Worm (Caenorhabditis elegans) whole organism, L4 larva: Measurements from ENCODE around the gene T26C12.2.

Experiments
- D1046.2 ChIP-seq: fragments of 200-800 bp; sonication (Bioruptor generic); IDR thresholded peaks from 2 replicates; pipeline ENCODE4 v1.3.6; 2022; ENCODE audit warnings: missing genetic modification characterization, missing compliant biosample characterization
- F26F4.8 ChIP-seq: fragments of 200-800 bp; sonication (Bioruptor generic); conservative IDR thresholded peaks from 2 replicates; pipeline ENCODE4 v1.3.6; 2022; ENCODE audit warnings: missing genetic modification characterization, missing compliant biosample characterization
- F44E2.7 ChIP-seq: fragments of 200-800 bp; sonication (Bioruptor generic); IDR thresholded peaks from 2 replicates; pipeline ENCODE4 v2.1.2; 2022; ENCODE audit warnings: missing genetic modification characterization, missing compliant biosample characterization
- T20F7.1 ChIP-seq: fragments of 200-800 bp; sonication (Bioruptor generic); optimal IDR thresholded peaks from 2 replicates; lab custom pipeline; 2018; ENCODE audit warnings: mild to moderate bottlenecking, missing genetic modification characterization, missing compliant biosample characterization
- ZK337.2 ChIP-seq: fragments of 200-800 bp; sonication (Bioruptor generic); IDR thresholded peaks from 2 replicates; pipeline ENCODE4 v1.3.6; 2022; ENCODE audit warnings: missing genetic modification reagents, missing genetic modification characterization, missing compliant biosample characterization
- ama-1 ChIP-seq: fragments of 150-350 bp; optimal IDR thresholded peaks from 2 replicates; lab custom pipeline; 2014; ENCODE audit warnings: inconsistent platforms, mixed read lengths
- arid-1 ChIP-seq: fragments of 200-800 bp; sonication (Bioruptor generic); conservative IDR thresholded peaks from 2 replicates; pipeline ENCODE4 v1.3.6; 2022; ENCODE audit warnings: missing genetic modification reagents, missing genetic modification characterization, missing compliant biosample characterization
- ceh-20 ChIP-seq: fragments of 200-800 bp; sonication (Bioruptor generic); IDR thresholded peaks from 2 replicates; pipeline ENCODE4 v1.3.6; 2022; ENCODE audit warnings: missing genetic modification reagents, missing genetic modification characterization, missing compliant biosample characterization
- ceh-28 ChIP-seq: fragments of 150-350 bp; optimal IDR thresholded peaks from 2 replicates; lab custom pipeline; 2014; ENCODE audit warnings: missing biosample characterization, missing genetic modification reagents, missing genetic modification characterization
- ceh-62 ChIP-seq: sonication (generic microtip); optimal IDR thresholded peaks from 2 replicates; lab custom pipeline; 2017; ENCODE audit warnings: missing biosample characterization, missing genetic modification characterization
- ces-1 ChIP-seq: fragments of 150-350 bp; sonication (generic microtip); optimal IDR thresholded peaks from 4 replicates; lab custom pipeline; 2014; ENCODE audit warnings: missing biosample characterization, missing genetic modification reagents, missing genetic modification characterization
- cey-2 ChIP-seq: sonication (generic microtip); optimal IDR thresholded peaks from 3 replicates; lab custom pipeline; 2017; ENCODE audit warnings: missing genetic modification characterization, mild to moderate bottlenecking, missing compliant biosample characterization, antibody characterized with exemption, borderline replicate concordance; ENCODE audit not compliant: insufficient read depth
- ctbp-1 ChIP-seq: fragments of 200-800 bp; sonication (Bioruptor generic); IDR thresholded peaks from 2 replicates; pipeline ENCODE4 v1.3.6; 2022; ENCODE audit warnings: missing genetic modification reagents, missing genetic modification characterization, missing compliant biosample characterization
- daf-12 ChIP-seq: fragments of 150-350 bp; optimal IDR thresholded peaks from 2 replicates; lab custom pipeline; 2014; ENCODE audit warnings: missing biosample characterization, missing genetic modification reagents, missing genetic modification characterization
- daf-16 ChIP-seq, 3 experiments: sonication (generic microtip); optimal IDR thresholded peaks; 2 replicates each; lab custom pipeline; 2016 to 2017; ENCODE audit warnings: missing genetic modification characterization in 3 of 3, missing genetic modification reagents in 3 of 3, mild to moderate bottlenecking in 2 of 3, missing compliant biosample characterization in 2 of 3, missing biosample characterization in 1 of 3, moderate library complexity in 1 of 3
- daf-8 ChIP-seq: fragments of 200-800 bp; sonication (Bioruptor generic); IDR thresholded peaks from 2 replicates; pipeline ENCODE4 v1.3.6; 2022; ENCODE audit warnings: missing genetic modification characterization, missing compliant biosample characterization
- fkh-10 ChIP-seq: fragments of 150-350 bp; optimal IDR thresholded peaks from 2 replicates; lab custom pipeline; 2014; ENCODE audit warnings: missing biosample characterization, missing genetic modification reagents, missing genetic modification characterization
- hif-1 ChIP-seq, 2 experiments: sonication (generic microtip); optimal IDR thresholded peaks; 2 replicates each; lab custom pipeline; 2016 to 2017; ENCODE audit warnings: missing compliant biosample characterization in 2 of 2, missing genetic modification characterization in 2 of 2, missing genetic modification reagents in 2 of 2, missing genotype in 2 of 2, mild to moderate bottlenecking in 1 of 2
- hlh-30 ChIP-seq: sonication (generic microtip); optimal IDR thresholded peaks from 2 replicates; lab custom pipeline; 2017; ENCODE audit warnings: antibody characterized with exemption, mild to moderate bottlenecking, missing genetic modification characterization, missing compliant biosample characterization; ENCODE audit not compliant: insufficient read depth
- hmg-1.1 ChIP-seq: fragments of 200-800 bp; sonication (Bioruptor generic); IDR thresholded peaks from 2 replicates; pipeline ENCODE4 v1.3.6; 2022; ENCODE audit warnings: missing genetic modification reagents, missing genetic modification characterization, missing compliant biosample characterization
- lim-7 ChIP-seq: fragments of 200-800 bp; sonication (Bioruptor generic); IDR thresholded peaks from 2 replicates; pipeline ENCODE4 v1.3.6; 2022; ENCODE audit warnings: missing genetic modification characterization, missing compliant biosample characterization
- lin-13 ChIP-seq: fragments of 150-350 bp; optimal IDR thresholded peaks from 2 replicates; lab custom pipeline; 2014; ENCODE audit warnings: missing biosample characterization, missing genetic modification reagents, missing genetic modification characterization
- lin-15B ChIP-seq: fragments of 150-350 bp; sonication (generic microtip); optimal IDR thresholded peaks from 3 replicates; lab custom pipeline; 2014; ENCODE audit warnings: missing biosample characterization, missing genetic modification characterization
- lin-29 ChIP-seq: fragments of 200-800 bp; sonication (Bioruptor generic); IDR thresholded peaks from 2 replicates; pipeline ENCODE4 v1.3.6; 2022; ENCODE audit warnings: missing genetic modification reagents, missing genetic modification characterization, missing compliant biosample characterization
- lin-39 ChIP-seq: fragments of 150-350 bp; optimal IDR thresholded peaks from 2 replicates; lab custom pipeline; 2014; ENCODE audit warnings: missing biosample characterization, missing genetic modification reagents, missing genetic modification characterization
- lsy-2 ChIP-seq, 2 experiments: fragments of 150-350 bp in 1 of 2; sonication (generic microtip) in 1 of 2; optimal IDR thresholded peaks; 2 replicates each; lab custom pipeline; 2014 to 2017; ENCODE audit warnings: missing biosample characterization in 2 of 2, missing genetic modification characterization in 2 of 2
- mdl-1 ChIP-seq, 2 experiments: fragments of 150-350 bp in 1 of 2; sonication (generic microtip) in 1 of 2; optimal IDR thresholded peaks; 2 replicates each; lab custom pipeline; 2014 to 2017; ENCODE audit warnings: missing biosample characterization in 2 of 2, missing genetic modification characterization in 2 of 2
- mdt-29 ChIP-seq: fragments of 200-800 bp; sonication (Bioruptor generic); IDR thresholded peaks from 2 replicates; pipeline ENCODE4 v1.3.6; 2022; ENCODE audit warnings: missing genetic modification reagents, missing genetic modification characterization, missing compliant biosample characterization
- mep-1 ChIP-seq: fragments of 150-350 bp; sonication (generic microtip); optimal IDR thresholded peaks from 3 replicates; lab custom pipeline; 2014; ENCODE audit warnings: missing biosample characterization, missing genetic modification characterization
- mxl-2 ChIP-seq: fragments of 200-800 bp; sonication (Bioruptor generic); conservative IDR thresholded peaks from 2 replicates; pipeline ENCODE4 v1.3.6; 2022; ENCODE audit warnings: missing genetic modification reagents, missing genetic modification characterization, missing compliant biosample characterization
- mxl-3 ChIP-seq: fragments of 200-800 bp; sonication (Bioruptor generic); optimal IDR thresholded peaks from 2 replicates; lab custom pipeline; 2018; ENCODE audit warnings: mild to moderate bottlenecking, missing genetic modification characterization, missing compliant biosample characterization
- nhr-10 ChIP-seq: fragments of 150-350 bp; optimal IDR thresholded peaks from 2 replicates; lab custom pipeline; 2014; ENCODE audit warnings: missing biosample characterization, missing genetic modification characterization
- nhr-237 ChIP-seq: sonication (generic microtip); optimal IDR thresholded peaks from 2 replicates; lab custom pipeline; 2017; ENCODE audit warnings: missing biosample characterization, missing genetic modification characterization
- nhr-25 ChIP-seq: sonication (generic microtip); optimal IDR thresholded peaks from 2 replicates; lab custom pipeline; 2017; ENCODE audit warnings: missing genetic modification characterization, mild to moderate bottlenecking, missing compliant biosample characterization, antibody characterized with exemption, moderate library complexity, borderline replicate concordance; ENCODE audit not compliant: insufficient read depth
- nhr-76 ChIP-seq: fragments of 150-350 bp; optimal IDR thresholded peaks from 2 replicates; lab custom pipeline; 2014; ENCODE audit warnings: missing biosample characterization, missing genetic modification characterization
- pha-4 ChIP-seq, 2 experiments: fragments of 150-350 bp in 1 of 2; fragments of 200-800 bp in 1 of 2; sonication (Bioruptor generic) in 1 of 2; IDR thresholded peaks in 1 of 2; optimal IDR thresholded peaks in 1 of 2; 2 replicates each; pipeline versions ENCODE4 v1.3.6 to Lab custom; 2014 to 2022; ENCODE audit warnings: missing genetic modification characterization in 2 of 2, missing genetic modification reagents in 2 of 2, missing biosample characterization in 1 of 2, missing compliant biosample characterization in 1 of 2
- pqm-1 ChIP-seq: sonication (generic microtip); optimal IDR thresholded peaks from 2 replicates; lab custom pipeline; 2017; ENCODE audit warnings: missing biosample characterization, missing genetic modification characterization
- rbr-2 ChIP-seq: sonication (generic microtip); optimal IDR thresholded peaks from 2 replicates; lab custom pipeline; 2016; ENCODE audit warnings: missing genotype, missing genetic modification characterization, missing compliant biosample characterization
- skn-1 ChIP-seq: fragments of 150-350 bp; optimal IDR thresholded peaks from 2 replicates; lab custom pipeline; 2014; ENCODE audit warnings: missing biosample characterization, missing genetic modification characterization
- snpc-1.2 ChIP-seq: fragments of 200-800 bp; sonication (Bioruptor generic); IDR thresholded peaks from 2 replicates; pipeline ENCODE4 v1.3.6; 2022; ENCODE audit warnings: missing genetic modification reagents, missing genetic modification characterization, missing compliant biosample characterization
- spr-1 ChIP-seq: sonication (generic microtip); optimal IDR thresholded peaks from 2 replicates; lab custom pipeline; 2016; ENCODE audit warnings: mild to moderate bottlenecking, missing genetic modification characterization, missing compliant biosample characterization
- tra-1 ChIP-seq: fragments of 200-800 bp; sonication (Bioruptor generic); IDR thresholded peaks from 2 replicates; pipeline ENCODE4 v1.3.6; 2022; ENCODE audit warnings: missing genetic modification reagents, missing genetic modification characterization, missing compliant biosample characterization
- unc-130 ChIP-seq: sonication (generic microtip); optimal IDR thresholded peaks from 2 replicates; lab custom pipeline; 2016; ENCODE audit warnings: missing genetic modification reagents, missing genetic modification characterization, missing compliant biosample characterization
- unc-39 ChIP-seq: sonication (generic microtip); optimal IDR thresholded peaks from 2 replicates; lab custom pipeline; 2017; ENCODE audit warnings: missing biosample characterization, missing genetic modification characterization
- unc-62 ChIP-seq, 3 experiments: fragments of 150-350 bp in 1 of 3; sonication (generic microtip); optimal IDR thresholded peaks in 2 of 3; peaks in 1 of 3; 1 replicate in 1 of 3; 2 replicates in 2 of 3; lab custom pipeline; 2014 to 2017; ENCODE audit warnings: missing biosample characterization in 3 of 3, missing genetic modification characterization in 3 of 3, missing genetic modification reagents in 3 of 3, missing genotype in 1 of 3
- zag-1 ChIP-seq: fragments of 150-350 bp; optimal IDR thresholded peaks from 2 replicates; lab custom pipeline; 2014; ENCODE audit warnings: missing biosample characterization, missing genetic modification characterization
- zip-11 ChIP-seq: fragments of 200-800 bp; sonication (Bioruptor generic); IDR thresholded peaks from 2 replicates; pipeline ENCODE4 v1.3.6; 2022; ENCODE audit warnings: missing genetic modification characterization, missing compliant biosample characterization
- zip-2 ChIP-seq: fragments of 150-350 bp; optimal IDR thresholded peaks from 2 replicates; lab custom pipeline; 2014; ENCODE audit warnings: missing biosample characterization, missing genetic modification characterization
- ztf-7 ChIP-seq: fragments of 150-350 bp; optimal IDR thresholded peaks from 2 replicates; lab custom pipeline; 2014; ENCODE audit warnings: missing biosample characterization, missing genetic modification characterization

The T26C12.2 gene

DNA sequence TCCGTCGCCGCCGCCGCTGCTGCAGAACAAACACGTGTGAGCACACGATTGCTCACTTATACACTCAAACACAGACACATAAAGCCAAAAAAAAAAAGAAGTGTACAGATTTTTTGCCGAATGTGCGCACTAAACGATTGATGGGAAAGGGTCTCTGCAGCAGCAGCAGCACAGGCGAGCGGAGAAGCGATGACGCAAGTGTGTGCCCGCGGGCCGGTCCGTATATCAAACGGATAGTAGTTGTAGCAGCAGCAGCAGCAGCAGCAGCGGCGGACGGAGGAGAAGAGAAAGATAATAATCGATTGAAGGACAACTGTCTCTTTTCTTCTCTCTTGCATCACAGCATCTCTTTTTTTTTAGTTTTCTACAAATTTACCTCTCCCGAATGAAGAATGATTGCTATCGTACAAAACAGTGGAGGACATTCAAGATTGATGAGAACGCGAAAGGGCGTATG is 32.1 kb downstream of the T26C12.2 start (continued):
- TF ChIP-seq daf-16 (GFP tag; optimal IDR thresholded peaks at IDR 0.05; lab: Kevin White, UChicago) (no peak), daf-16 (tag; optimal IDR thresholded peaks at IDR 0.05; lab: Kevin White, UChicago) (peak; percentile 6), lsy-2 (tag; optimal IDR thresholded peaks at IDR 0.05; lab: Kevin White, UChicago) (peak in 1 of 2 experiments; percentile 16), lin-29 (GFP tag; lab: Robert Waterston, UW) (no peak), hif-1 (tag; optimal IDR thresholded peaks at IDR 0.05; lab: Kevin White, UChicago) (peak in 1 of 2 experiments; percentile 20), mxl-2 (GFP tag; lab: Robert Waterston, UW) (no peak), pqm-1 (no peak), zip-11 (GFP tag; lab: Robert Waterston, UW) (no peak), spr-1 (tag; lab: Kevin White, UChicago) (peak; percentile 13), ama-1 (lab: Kevin White, UChicago) (peak; percentile 7), daf-8 (GFP tag; lab: Robert Waterston, UW) (no peak), tra-1 (GFP tag; lab: Robert Waterston, UW) (0 out of 2 replicates have a peak, but pooled peaks have one; percentile 35), hlh-30 (tag; lab: Kevin White, UChicago) (peak; percentile 21), zag-1 (no peak), nhr-10 (tag; lab: Kevin White, UChicago) (no peak), lin-39 (no peak), ces-1 (GFP tag; lab: Kevin White, UChicago) (no peak), zip-2 (no peak), ctbp-1 (GFP tag; lab: Robert Waterston, UW) (no peak), mxl-3 (GFP tag; lab: Kevin White, UChicago) (peak; percentile 66), F26F4.8 (no peak), F44E2.7 (GFP tag; lab: Robert Waterston, UW) (no peak), snpc-1.2 (GFP tag; lab: Robert Waterston, UW) (no peak), ZK337.2 (GFP tag; lab: Robert Waterston, UW) (no peak), mdl-1 (tag; optimal IDR thresholded peaks at IDR 0.05; lab: Kevin White, UChicago) (peak in 1 of 2 experiments; percentile 56), mdt-29 (0 out of 2 replicates have a peak, but pooled peaks have one; percentile 20), skn-1 (tag; lab: Kevin White, UChicago) (no peak), arid-1 (GFP tag; lab: Robert Waterston, UW) (no peak), fkh-10 (no peak), lim-7 (GFP tag; lab: Robert Waterston, UW) (no peak), cey-2 (tag; lab: Kevin White, UChicago) (no peak), unc-62 (GFP tag; optimal IDR thresholded peaks at IDR 0.05 in 1 of 2; lab: Kevin White, UChicago) (peak in 1 of 2 experiments; percentile 79), unc-62 (tag; optimal IDR thresholded peaks at IDR 0.05; lab: Kevin White, UChicago) (no peak), unc-130 (GFP tag; lab: Kevin White, UChicago) (no peak), nhr-25 (tag; lab: Kevin White, UChicago) (peak; percentile 56), lin-13 (GFP tag; lab: Kevin White, UChicago) (no peak), unc-39 (tag; lab: Kevin White, UChicago) (no peak), ceh-28 (tag; lab: Kevin White, UChicago) (no peak), daf-12 (tag; lab: Kevin White, UChicago) (no peak), ztf-7 (no peak), nhr-237 (tag; lab: Kevin White, UChicago) (no peak), lin-15B (tag; lab: Kevin White, UChicago) (no peak), D1046.2 (GFP tag; lab: Robert Waterston, UW) (0 out of 2 replicates have a peak, but pooled peaks have one; percentile 17), rbr-2 (tag; lab: Kevin White, UChicago) (peak; percentile 7), ceh-20 (no peak; the same call in 1 of the 2 replicates), pha-4 (GFP tag; IDR thresholded peaks at IDR 0.05; lab: Robert Waterston, UW) (peak; percentile 72; the same call in 1 of the 2 replicates), pha-4 (tag; optimal IDR thresholded peaks at IDR 0.05; lab: Kevin White, UChicago) (no peak), hmg-1.1 (GFP tag; lab: Robert Waterston, UW) (peak; percentile 53; the same call in 1 of the 2 replicates), T20F7.1 (GFP tag; lab: Kevin White, UChicago) (no peak), ceh-62 (tag; lab: Kevin White, UChicago) (no peak), nhr-76 (tag; lab: Kevin White, UChicago) (no peak), mep-1 (tag; lab: Kevin White, UChicago) (peak; percentile 53)
